Fruit fly (Drosophila melanogaster) whole organism, embryonic: ENCODE measurements around the gene shv.

Experiments
- Abd-B ChIP-seq: fragments of 200-800 bp; sonication (Bioruptor generic); optimal IDR thresholded peaks from 2 replicates; lab custom pipeline; 2018; ENCODE audit warnings: missing biosample characterization, mild to moderate bottlenecking, missing genetic modification characterization, moderate library complexity
- CG13424 ChIP-seq: fragments of 200-800 bp; sonication (Bioruptor generic); optimal IDR thresholded peaks from 2 replicates; lab custom pipeline; 2019; ENCODE audit warnings: missing biosample characterization, mild to moderate bottlenecking, missing genetic modification characterization, moderate library complexity
- CG13894 ChIP-seq: fragments of 200-800 bp; sonication (Bioruptor generic); optimal IDR thresholded peaks from 3 replicates; lab custom pipeline; 2018; ENCODE audit warnings: missing biosample characterization, mild to moderate bottlenecking, missing genetic modification characterization, moderate library complexity
- CG15269 ChIP-seq: fragments of 200-800 bp; sonication (Bioruptor generic); optimal IDR thresholded peaks from 2 replicates; lab custom pipeline; 2018; ENCODE audit warnings: missing biosample characterization, mild to moderate bottlenecking, missing genetic modification characterization, moderate library complexity
- CG17328 ChIP-seq: fragments of 200-800 bp; sonication (Bioruptor generic); IDR thresholded peaks from 2 replicates; pipeline ENCODE4 v1.3.6; 2022; ENCODE audit warnings: missing biosample characterization, missing genetic modification characterization
- CG17359 ChIP-seq: fragments of 200-800 bp; sonication (Bioruptor generic); optimal IDR thresholded peaks from 3 replicates; lab custom pipeline; 2018; ENCODE audit warnings: missing biosample characterization, mild to moderate bottlenecking, missing genetic modification characterization, moderate library complexity
- CG17568 ChIP-seq: fragments of 200-800 bp; sonication (Bioruptor generic); optimal IDR thresholded peaks from 2 replicates; lab custom pipeline; 2018; ENCODE audit warnings: missing biosample characterization, mild to moderate bottlenecking, missing genetic modification characterization, moderate library complexity
- CG17829 ChIP-seq: fragments of 200-800 bp; optimal IDR thresholded peaks from 2 replicates; lab custom pipeline; 2019; ENCODE audit warnings: missing biosample characterization, mild to moderate bottlenecking, missing genetic modification characterization, moderate library complexity
- CG1792 ChIP-seq: fragments of 200-800 bp; sonication (Bioruptor generic); optimal IDR thresholded peaks from 2 replicates; lab custom pipeline; 2016; ENCODE audit warnings: missing biosample characterization, missing genetic modification characterization
- CG2129 ChIP-seq: fragments of 200-800 bp; sonication (Bioruptor generic); IDR thresholded peaks from 2 replicates; pipeline ENCODE4 v1.3.6; 2022; ENCODE audit warnings: missing biosample characterization, missing genetic modification characterization; ENCODE audit not compliant: partially characterized antibody
- CG2202 ChIP-seq: fragments of 200-800 bp; sonication (Bioruptor generic); optimal IDR thresholded peaks from 2 replicates; lab custom pipeline; 2018; ENCODE audit warnings: missing biosample characterization, mild to moderate bottlenecking, missing genetic modification characterization
- CG32767 ChIP-seq: fragments of 200-800 bp; sonication (Bioruptor generic); IDR thresholded peaks from 2 replicates; pipeline ENCODE4 v1.3.6; 2022; ENCODE audit warnings: missing biosample characterization, missing genetic modification characterization
- CG34224 ChIP-seq: fragments of 200-800 bp; sonication (Bioruptor generic); IDR thresholded peaks from 3 replicates; pipeline ENCODE4 v1.3.6; 2022; ENCODE audit warnings: missing biosample characterization, missing genetic modification characterization; ENCODE audit not compliant: partially characterized antibody
- CG43689 ChIP-seq: fragments of 200-800 bp; sonication (Bioruptor generic); IDR thresholded peaks from 2 replicates; pipeline ENCODE4 v1.3.6; 2022; ENCODE audit warnings: missing biosample characterization, missing genetic modification characterization
- CG7556 ChIP-seq: fragments of 200-800 bp; sonication (Bioruptor generic); optimal IDR thresholded peaks from 2 replicates; lab custom pipeline; 2017; ENCODE audit warnings: missing biosample characterization, mild to moderate bottlenecking, missing genetic modification characterization
- CG8281 ChIP-seq: fragments of 200-800 bp; sonication (Bioruptor generic); optimal IDR thresholded peaks from 2 replicates; lab custom pipeline; 2018; ENCODE audit warnings: missing biosample characterization, mild to moderate bottlenecking, missing genetic modification characterization, moderate library complexity
- CG9727 ChIP-seq: fragments of 200-800 bp; sonication (Bioruptor generic); optimal IDR thresholded peaks from 3 replicates; lab custom pipeline; 2017; ENCODE audit warnings: missing biosample characterization, mild to moderate bottlenecking, missing genetic modification characterization
- CG9876 ChIP-seq: fragments of 200-800 bp; sonication (Bioruptor generic); optimal IDR thresholded peaks from 2 replicates; lab custom pipeline; 2016; ENCODE audit warnings: missing biosample characterization, missing genetic modification characterization
- CrebB ChIP-seq: fragments of 200-800 bp; sonication (Bioruptor generic); optimal IDR thresholded peaks from 3 replicates; lab custom pipeline; 2018; ENCODE audit warnings: missing biosample characterization, mild to moderate bottlenecking, missing genetic modification characterization
- D ChIP-seq, 2 experiments: fragments of 200-800 bp in 1 of 2; fragments of >200 bp in 1 of 2; sonication (Bioruptor generic) in 1 of 2; optimal IDR thresholded peaks; 2 replicates in 1 of 2; 3 replicates in 1 of 2; lab custom pipeline; 2017; ENCODE audit warnings: mild to moderate bottlenecking in 1 of 2, missing biosample characterization in 1 of 2, missing genetic modification characterization in 1 of 2, missing genetic modification reagents in 1 of 2
- Dek ChIP-seq: fragments of 200-800 bp; sonication (Bioruptor generic); optimal IDR thresholded peaks from 3 replicates; lab custom pipeline; 2019; ENCODE audit warnings: missing biosample characterization, mild to moderate bottlenecking, missing genetic modification characterization, moderate library complexity
- Dfd ChIP-seq, 2 experiments: fragments of >200 bp; optimal IDR thresholded peaks; 2 replicates each; lab custom pipeline; 2017; ENCODE audit warnings: missing biosample characterization in 2 of 2, missing genetic modification characterization in 2 of 2
- Fer1 ChIP-seq: fragments of 200-800 bp; sonication (Bioruptor generic); optimal IDR thresholded peaks from 2 replicates; lab custom pipeline; 2017; ENCODE audit warnings: missing biosample characterization, mild to moderate bottlenecking, missing genetic modification characterization
- Hey ChIP-seq: fragments of 200-800 bp; sonication (Bioruptor generic); optimal IDR thresholded peaks from 3 replicates; lab custom pipeline; 2018; ENCODE audit warnings: missing biosample characterization, mild to moderate bottlenecking, missing genetic modification characterization
- Hmx ChIP-seq: fragments of 200-800 bp; sonication (Bioruptor generic); optimal IDR thresholded peaks from 2 replicates; lab custom pipeline; 2016; ENCODE audit warnings: missing biosample characterization, missing genetic modification characterization
- NFAT ChIP-seq: fragments of 200-800 bp; sonication (Bioruptor generic); IDR thresholded peaks from 2 replicates; pipeline ENCODE4 v1.3.6; 2022; ENCODE audit warnings: missing biosample characterization, missing genetic modification characterization
- Sox100B ChIP-seq: fragments of 200-800 bp; sonication (Bioruptor generic); optimal IDR thresholded peaks from 3 replicates; lab custom pipeline; 2018; ENCODE audit warnings: missing biosample characterization, mild to moderate bottlenecking, missing genetic modification characterization
- Usf ChIP-seq: fragments of 200-800 bp; sonication (Bioruptor generic); optimal IDR thresholded peaks from 2 replicates; lab custom pipeline; 2017; ENCODE audit warnings: missing genotype, missing biosample characterization, missing genetic modification characterization
- Xrp1 ChIP-seq: fragments of 200-800 bp; sonication (Bioruptor generic); IDR thresholded peaks from 2 replicates; pipeline ENCODE4 v1.3.6; 2022; ENCODE audit warnings: missing biosample characterization, missing genetic modification characterization
- ap ChIP-seq: fragments of 200-800 bp; sonication (Bioruptor generic); IDR thresholded peaks from 2 replicates; pipeline ENCODE4 v1.3.6; 2022; ENCODE audit warnings: missing biosample characterization, missing genetic modification characterization
- bowl ChIP-seq: fragments of 200-800 bp; sonication (Bioruptor generic); IDR thresholded peaks from 2 replicates; pipeline ENCODE4 v1.3.6; 2022; ENCODE audit warnings: missing biosample characterization, missing genetic modification characterization
- caup ChIP-seq: fragments of 200-800 bp; sonication (Bioruptor generic); optimal IDR thresholded peaks from 3 replicates; lab custom pipeline; 2017; ENCODE audit warnings: missing biosample characterization, mild to moderate bottlenecking, missing genetic modification characterization, moderate library complexity; ENCODE audit not compliant: severe bottlenecking
- crc ChIP-seq: fragments of 200-800 bp; sonication (Bioruptor generic); optimal IDR thresholded peaks from 2 replicates; lab custom pipeline; 2016; ENCODE audit warnings: missing biosample characterization, missing genetic modification characterization
- crol ChIP-seq: fragments of 200-800 bp; sonication (Bioruptor generic); IDR thresholded peaks from 2 replicates; pipeline ENCODE4 v1.3.6; 2022; ENCODE audit warnings: missing biosample characterization, missing genetic modification characterization
- dysf ChIP-seq: fragments of 200-800 bp; sonication (Bioruptor generic); IDR thresholded peaks from 3 replicates; pipeline ENCODE4 v1.3.6; 2022; ENCODE audit warnings: missing biosample characterization, missing genetic modification characterization
- esg ChIP-seq: fragments of 200-800 bp; sonication (Bioruptor generic); conservative IDR thresholded peaks from 2 replicates; pipeline ENCODE4 v1.3.6; 2022; ENCODE audit warnings: missing biosample characterization, missing genetic modification characterization
- hb ChIP-seq: fragments of 200-800 bp; sonication (Bioruptor generic); IDR thresholded peaks from 3 replicates; pipeline ENCODE4 v1.3.6; 2022; ENCODE audit warnings: missing biosample characterization, missing genetic modification characterization; ENCODE audit not compliant: partially characterized antibody
- jumu ChIP-seq: fragments of 200-800 bp; sonication (Bioruptor generic); optimal IDR thresholded peaks from 3 replicates; lab custom pipeline; 2016; ENCODE audit warnings: missing biosample characterization, missing genetic modification characterization
- lmd ChIP-seq: fragments of 200-800 bp; sonication (Bioruptor generic); IDR thresholded peaks from 2 replicates; pipeline ENCODE4 v1.3.6; 2022; ENCODE audit warnings: missing biosample characterization, missing genetic modification characterization
- nmo ChIP-seq: fragments of 200-800 bp; sonication (Bioruptor generic); optimal IDR thresholded peaks from 2 replicates; lab custom pipeline; 2018; ENCODE audit warnings: missing biosample characterization, mild to moderate bottlenecking, missing genetic modification characterization, moderate library complexity
- pnt ChIP-seq: fragments of 200-800 bp; sonication (Bioruptor generic); optimal IDR thresholded peaks from 3 replicates; lab custom pipeline; 2016; ENCODE audit warnings: missing biosample characterization, missing genetic modification characterization
- sc ChIP-seq, 3 experiments: fragments of >200 bp in 2 of 3; fragments of 200-800 bp in 1 of 3; sonication (Bioruptor generic) in 1 of 3; optimal IDR thresholded peaks; 2 replicates in 2 of 3; 3 replicates in 1 of 3; lab custom pipeline; 2017; ENCODE audit warnings: mild to moderate bottlenecking in 1 of 3, missing biosample characterization in 1 of 3, missing genetic modification characterization in 1 of 3, missing genetic modification reagents in 1 of 3
- ssp ChIP-seq: fragments of 200-800 bp; sonication (Bioruptor generic); IDR thresholded peaks from 2 replicates; pipeline ENCODE4 v1.3.6; 2022; ENCODE audit warnings: missing biosample characterization, missing genetic modification characterization
- sug ChIP-seq: fragments of 200-800 bp; optimal IDR thresholded peaks from 2 replicates; lab custom pipeline; 2019; ENCODE audit warnings: missing biosample characterization, mild to moderate bottlenecking, missing genetic modification characterization, moderate library complexity
- vnd ChIP-seq: fragments of 200-800 bp; sonication (Bioruptor generic); IDR thresholded peaks from 3 replicates; pipeline ENCODE4 v1.3.6; 2022; ENCODE audit warnings: missing biosample characterization, missing genetic modification characterization; ENCODE audit not compliant: partially characterized antibody
- z ChIP-seq: fragments of 200-800 bp; sonication (Bioruptor generic); IDR thresholded peaks from 3 replicates; pipeline ENCODE4 v1.3.6; 2022; ENCODE audit warnings: missing biosample characterization, missing genetic modification characterization
- zf30C ChIP-seq: fragments of 200-800 bp; sonication (Bioruptor generic); optimal IDR thresholded peaks from 3 replicates; lab custom pipeline; 2018; ENCODE audit warnings: missing biosample characterization, mild to moderate bottlenecking, missing genetic modification characterization

Gene shv

dm6 chr2L:414593-415399 lies 38.1 kb upstream of the shv start, which contains the start of the genes AP-2alpha and ebi (continued):
- TF ChIP-seq nmo (GFP tag; lab: Kevin White, UChicago) (peak; percentile 95), CG7556 (GFP tag; lab: Kevin White, UChicago) (peak; percentile 78), vnd (GFP tag; lab: Robert Waterston, UW) (no peak), CG15269 (tag; lab: Kevin White, UChicago) (peak; percentile 85), zf30C (no peak), CG2129 (GFP tag; lab: Robert Waterston, UW) (no peak), Abd-B (GFP tag; lab: Kevin White, UChicago) (peak; percentile 91), crc (peak; percentile 61), CG17829 (tag; lab: Kevin White, UChicago) (peak; percentile 86), CG13894 (peak; percentile 79), Usf (GFP tag; lab: Kevin White, UChicago) (peak; percentile 77), crol (GFP tag; lab: Robert Waterston, UW) (peak; percentile 76), ssp (peak; percentile 84), CG17568 (GFP tag; lab: Kevin White, UChicago) (no peak), CG9876 (GFP tag; lab: Kevin White, UChicago) (peak; percentile 95), pnt (GFP tag; lab: Kevin White, UChicago) (peak; percentile 95), CG34224 (GFP tag; lab: Robert Waterston, UW) (no peak), CG8281 (peak; percentile 50), dysf (GFP tag; lab: Robert Waterston, UW) (peak; percentile 93), Fer1 (peak; percentile 78), CG13424 (tag; lab: Kevin White, UChicago) (peak; percentile 88), Sox100B (peak; percentile 74), CG32767 (peak; percentile 84), Hey (peak; percentile 59), D (optimal IDR thresholded peaks at IDR 0.05; lab: Kevin White, UChicago) (no peak), D (GFP tag; optimal IDR thresholded peaks at IDR 0.05; lab: Kevin White, UChicago) (peak; percentile 80), CG9727 (GFP tag; lab: Kevin White, UChicago) (peak; percentile 88), esg (GFP tag; lab: Robert Waterston, UW) (peak; percentile 92), z (GFP tag; lab: Robert Waterston, UW) (peak; percentile 15; the same call in 1 of the 3 replicates), Dek (tag; lab: Kevin White, UChicago) (peak; percentile 83), Hmx (GFP tag; lab: Kevin White, UChicago) (peak; percentile 66), Dfd (GFP tag; optimal IDR thresholded peaks at IDR 0.05; lab: Kevin White, UChicago) (no peak), ap (GFP tag; lab: Robert Waterston, UW) (peak; percentile 53), bowl (GFP tag; lab: Robert Waterston, UW) (no peak), caup (GFP tag; lab: Kevin White, UChicago) (peak; percentile 64), CG2202 (tag; lab: Kevin White, UChicago) (peak; percentile 77), lmd (GFP tag; lab: Robert Waterston, UW) (peak; percentile 94), sug (peak; percentile 88), jumu (GFP tag; lab: Kevin White, UChicago) (peak; percentile 95), NFAT (GFP tag; lab: Robert Waterston, UW) (peak; percentile 80), CG1792 (GFP tag; lab: Kevin White, UChicago) (peak; percentile 85), CG17359 (tag; lab: Kevin White, UChicago) (peak; percentile 62), CG43689 (GFP tag; lab: Robert Waterston, UW) (peak; percentile 63; the same call in 1 of the 2 replicates), CG17328 (GFP tag; lab: Robert Waterston, UW) (peak; percentile 81), Xrp1 (GFP tag; lab: Robert Waterston, UW) (peak; percentile 84), hb (GFP tag; lab: Robert Waterston, UW) (no peak), sc (optimal IDR thresholded peaks at IDR 0.05; lab: Kevin White, UChicago) (no peak), sc (GFP tag; optimal IDR thresholded peaks at IDR 0.05; lab: Kevin White, UChicago) (peak; percentile 80), CrebB (tag; lab: Kevin White, UChicago) (peak; percentile 68)
